Worm (Caenorhabditis elegans): ENCODE results near the gene pmp-4.

The pmp-4 gene

DNA sequence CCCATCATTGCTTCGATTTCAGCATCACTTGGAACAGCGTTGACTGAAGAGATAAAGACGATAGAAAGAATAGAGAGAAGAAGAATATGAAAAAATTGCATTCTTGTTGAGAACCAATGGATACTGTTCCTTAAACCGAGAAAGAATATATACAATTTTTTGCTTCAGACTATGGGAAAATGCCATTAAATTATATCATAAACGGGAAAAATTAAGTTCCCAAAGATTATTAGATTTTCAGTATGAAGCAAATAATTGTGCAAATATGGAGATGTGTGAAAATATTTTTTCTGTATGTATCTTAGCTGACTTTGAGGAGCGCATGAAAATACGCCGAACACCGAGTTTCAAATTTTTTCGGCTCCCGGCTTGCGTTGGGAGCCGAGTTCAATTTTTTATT lies 2.1 kb upstream of the pmp-4 start, which contains the start of gene T02D1.9:
TSS of gene T02D1.9 (minus strand) at position 101 of the 400 bp plus-strand sequence.
- no peak for TF ChIP-seq ekl-4 (GFP tag; IDR thresholded peaks at IDR 0.05)
- TF ChIP-seq ztf-3 (GFP tag; optimal IDR thresholded peaks at IDR 0.05): no peak
- no peak for TF ChIP-seq ztf-6 (GFP tag; IDR thresholded peaks at IDR 0.05)
- TF ChIP-seq nfya-1 (tag; optimal IDR thresholded peaks at IDR 0.05; ENCODE audit: borderline replicate concordance, insufficient read depth): no peak
- no peak for TF ChIP-seq zim-3 (tag; optimal IDR thresholded peaks at IDR 0.05)
- no peak for TF ChIP-seq F37B4.10 (GFP tag; IDR thresholded peaks at IDR 0.05)
- no peak for TF ChIP-seq pha-4 (tag; optimal IDR thresholded peaks at IDR 0.05)
- TF ChIP-seq ceh-79 (tag; optimal IDR thresholded peaks at IDR 0.05): no peak
- no peak for TF ChIP-seq aptf-2 (GFP tag; conservative IDR thresholded peaks at IDR 0.05)
- TF ChIP-seq ztf-18 (tag; optimal IDR thresholded peaks at IDR 0.05): no peak
- no peak for TF ChIP-seq madf-3 (GFP tag; IDR thresholded peaks at IDR 0.05)
- TF ChIP-seq B0035.1 (tag; optimal IDR thresholded peaks at IDR 0.05): no peak
- no peak for TF ChIP-seq die-1 (tag; optimal IDR thresholded peaks at IDR 0.05)
- no peak for TF ChIP-seq aptf-3 (GFP tag; IDR thresholded peaks at IDR 0.05)
- TF ChIP-seq lag-1 (GFP tag; IDR thresholded peaks at IDR 0.05): no peak
- TF ChIP-seq xnd-1 (tag; optimal IDR thresholded peaks at IDR 0.05): no peak
- no peak for TF ChIP-seq rpc-1 (optimal IDR thresholded peaks at IDR 0.05)
- TF ChIP-seq rpc-1 (tag; optimal IDR thresholded peaks at IDR 0.05): no peak

ce11 chrIV:17407025-17407424 lies 1.6 kb upstream of the pmp-4 start, which contains the start of gene T02D1.7:
T02D1.7 (minus strand) TSS chrIV:17407125.
- no peak for TF ChIP-seq bed-1 (GFP tag; IDR thresholded peaks at IDR 0.05)

DNA sequence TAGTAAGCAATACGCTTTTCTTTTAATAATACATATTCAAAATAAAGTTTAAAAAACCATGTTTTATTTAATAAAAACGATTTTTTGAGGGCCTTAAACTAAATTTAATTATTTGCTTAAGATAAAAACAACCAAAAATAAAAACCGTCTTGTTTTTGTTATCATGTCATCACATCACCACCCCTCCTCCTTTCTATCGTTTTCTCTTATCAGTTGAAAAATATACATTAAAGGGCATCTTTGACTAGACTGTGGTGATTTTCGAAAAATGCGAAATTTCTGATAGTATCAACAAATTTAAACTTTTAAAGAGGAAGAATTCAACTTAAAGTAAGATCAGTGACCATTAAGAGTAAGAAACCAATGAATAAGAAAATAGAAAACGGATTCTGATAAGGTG lies 689 bp upstream of the pmp-4 start:
- TF ChIP-seq zim-3 (tag; optimal IDR thresholded peaks at IDR 0.05) (no peak), cebp-1 (GFP tag; IDR thresholded peaks at IDR 0.05) (no peak), cebp-1 (tag; optimal IDR thresholded peaks at IDR 0.05) (no peak), ceh-40 (GFP tag; IDR thresholded peaks at IDR 0.05) (no peak), madf-8 (GFP tag; conservative IDR thresholded peaks at IDR 0.05) (no peak), tbx-9 (tag; optimal IDR thresholded peaks at IDR 0.05; ENCODE audit: borderline replicate concordance) (no peak), nfyb-1 (GFP tag; IDR thresholded peaks at IDR 0.05) (no peak)

DNA sequence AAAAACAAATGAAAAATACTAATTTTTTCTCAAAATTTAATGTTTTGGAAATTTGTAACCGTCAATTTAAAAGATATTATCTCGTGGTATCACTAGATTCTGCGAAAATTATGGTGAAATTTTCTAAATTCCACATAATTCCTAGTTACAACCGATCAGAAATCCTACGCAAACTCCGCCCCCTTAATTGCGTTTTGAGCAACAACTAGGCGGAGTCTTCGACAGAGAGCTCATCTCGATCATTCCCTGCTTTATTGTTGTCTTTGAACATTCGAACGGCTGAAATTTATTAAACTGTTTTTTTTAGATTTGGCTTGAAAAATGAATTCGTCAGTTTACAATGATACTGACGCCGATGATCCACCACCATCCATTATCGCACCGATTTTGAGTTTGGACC lies 6.0 kb downstream of the pmp-4 start, which contains the start of gene T02D1.4:
TSS of gene T02D1.4 (plus strand) at position 301 of the 400 bp plus-strand sequence.
- no peak for TF ChIP-seq K11D2.4 (GFP tag; IDR thresholded peaks at IDR 0.05)
- no peak for TF ChIP-seq Y79H2A.3 (GFP tag; conservative IDR thresholded peaks at IDR 0.05)
- TF ChIP-seq let-526 (GFP tag; IDR thresholded peaks at IDR 0.05): no peak
- no peak for TF ChIP-seq nhr-27 (tag; optimal IDR thresholded peaks at IDR 0.05)
- TF ChIP-seq F10E7.11 (tag; optimal IDR thresholded peaks at IDR 0.05): no peak
- TF ChIP-seq pbrm-1 (GFP tag; IDR thresholded peaks at IDR 0.05): no peak
- no peak for TF ChIP-seq ccch-3 (GFP tag; optimal IDR thresholded peaks at IDR 0.05)
- no peak for TF ChIP-seq somi-1 (GFP tag; optimal IDR thresholded peaks at IDR 0.05)

- TF ChIP-seq K11D2.4 (GFP tag; IDR thresholded peaks at IDR 0.05): no peak
- TF ChIP-seq Y95B8A.8 (GFP tag; IDR thresholded peaks at IDR 0.05): no peak
- no peak for TF ChIP-seq athp-1 (tag; optimal IDR thresholded peaks at IDR 0.05)
- TF ChIP-seq ztf-28 (GFP tag; IDR thresholded peaks at IDR 0.05): no peak
Observed at ce11 chrIV:17395910-17396309, 9.5 kb downstream of the pmp-4 start, which contains the start of gene sru-15. sru-15 (plus strand) TSS chrIV:17396210.
